Worm (Caenorhabditis elegans) whole organism, L1 larva: ENCODE data around the gene unc-132.

Experiments used
- ceh-82 ChIP-seq, 3 experiments: fragments of 150-350 bp in 1 of 3; sonication (generic microtip) in 2 of 3; optimal IDR thresholded peaks; 2 replicates each; lab custom pipeline; 2014 to 2017; ENCODE audit warnings: missing biosample characterization in 3 of 3, missing genetic modification characterization in 3 of 3
- dsc-1 ChIP-seq: sonication (generic microtip); optimal IDR thresholded peaks from 2 replicates; lab custom pipeline; 2016; ENCODE audit warnings: mild to moderate bottlenecking, missing genetic modification characterization, missing compliant biosample characterization
- egl-13 ChIP-seq: sonication (generic microtip); optimal IDR thresholded peaks from 2 replicates; lab custom pipeline; 2016; ENCODE audit warnings: missing genotype, missing genetic modification reagents, missing genetic modification characterization, missing compliant biosample characterization
- elt-2 ChIP-seq: sonication (generic microtip); optimal IDR thresholded peaks from 2 replicates; lab custom pipeline; 2016; ENCODE audit warnings: missing genetic modification characterization, mild to moderate bottlenecking, inconsistent platforms, missing compliant biosample characterization, missing genetic modification reagents
- nhr-11 ChIP-seq: fragments of 150-350 bp; optimal IDR thresholded peaks from 2 replicates; lab custom pipeline; 2014; ENCODE audit warnings: missing biosample characterization, missing genetic modification characterization
- nhr-76 ChIP-seq: sonication (generic microtip); optimal IDR thresholded peaks from 2 replicates; lab custom pipeline; 2017; ENCODE audit warnings: missing biosample characterization, missing genetic modification characterization
- pag-3 ChIP-seq: sonication (generic microtip); optimal IDR thresholded peaks from 2 replicates; lab custom pipeline; 2017; ENCODE audit warnings: missing genetic modification characterization, mild to moderate bottlenecking, missing compliant biosample characterization, antibody characterized with exemption, borderline replicate concordance; ENCODE audit not compliant: insufficient read depth
- skn-1 ChIP-seq: fragments of 150-350 bp; optimal IDR thresholded peaks from 2 replicates; lab custom pipeline; 2014; ENCODE audit warnings: missing biosample characterization, missing genetic modification characterization
- sox-4 ChIP-seq: sonication (generic microtip); optimal IDR thresholded peaks from 2 replicates; lab custom pipeline; 2016; ENCODE audit warnings: missing genetic modification characterization, missing compliant biosample characterization
- ztf-4 ChIP-seq: fragments of 150-350 bp; optimal IDR thresholded peaks from 2 replicates; lab custom pipeline; 2014; ENCODE audit warnings: missing biosample characterization, missing genetic modification characterization

DNA sequence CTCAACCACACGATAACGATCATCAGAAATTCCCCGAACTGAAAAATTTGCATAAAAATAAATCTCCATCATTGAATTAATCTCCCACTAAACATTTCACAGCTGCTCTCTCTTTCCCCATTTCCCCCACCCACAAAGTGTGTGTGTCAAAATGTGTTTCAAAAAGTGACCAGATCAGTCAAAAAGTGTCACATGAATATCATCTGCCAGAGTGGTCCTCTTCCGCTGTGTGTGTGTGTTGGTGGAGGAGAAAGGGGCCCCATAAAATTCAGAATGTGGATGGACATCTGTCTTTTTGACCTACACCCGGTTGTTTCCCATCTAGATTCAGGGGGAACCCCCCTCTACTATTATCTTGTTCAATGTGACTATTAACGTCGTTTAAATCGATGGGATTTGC lies 9.7 kb upstream of the unc-132 start:
- TF ChIP-seq ceh-82 (tag; optimal IDR thresholded peaks at IDR 0.05; lab: Kevin White, UChicago) = no peak
- TF ChIP-seq dsc-1 (tag; lab: Kevin White, UChicago) = no peak
- no peak for TF ChIP-seq skn-1 (tag; lab: Kevin White, UChicago)
- TF ChIP-seq ztf-4 (tag; lab: Kevin White, UChicago) = no peak
- TF ChIP-seq sox-4 (tag; lab: Kevin White, UChicago) = no peak
- no peak for TF ChIP-seq elt-2
- TF ChIP-seq nhr-11 (tag; lab: Kevin White, UChicago) = no peak
- TF ChIP-seq pag-3 (tag; lab: Kevin White, UChicago) = no peak
- TF ChIP-seq egl-13 = no peak
- TF ChIP-seq nhr-76 (tag; lab: Kevin White, UChicago) = no peak
